Fruit fly (Drosophila melanogaster): ENCODE measurements around the gene Ip259.

The Ip259 gene

DNA sequence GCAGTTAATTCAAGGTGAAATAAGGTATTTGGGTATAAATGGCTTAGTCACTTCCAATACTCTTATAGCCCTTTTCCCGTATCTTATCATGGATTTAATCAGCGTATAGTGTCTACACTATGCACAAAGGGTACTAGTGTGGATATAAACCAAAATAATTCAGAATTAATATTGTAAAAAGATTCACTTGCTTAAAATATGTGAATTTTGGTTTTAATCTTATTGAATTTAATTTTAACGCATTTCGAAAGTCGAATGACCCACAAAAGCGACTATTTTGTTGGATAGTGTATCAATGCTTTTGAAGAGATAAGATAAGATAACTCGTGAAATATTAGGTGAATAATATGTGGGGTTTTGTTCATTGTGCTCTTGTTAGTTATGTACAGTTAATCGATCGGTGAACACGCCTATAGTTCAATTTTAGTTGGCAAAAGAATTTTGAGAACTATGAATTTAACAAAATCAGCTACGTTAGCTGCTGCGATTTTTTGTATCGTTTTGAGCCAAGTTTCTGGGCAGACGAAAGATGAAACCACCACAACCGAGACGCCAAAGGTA lies 26.2 kb upstream of the Ip259 start, which contains the start of gene CG5096 (continued):
- TF ChIP-seq CG11695 (GFP tag; IDR thresholded peaks at IDR 0.05): peak; percentile 93
- TF ChIP-seq Dbx (GFP tag; IDR thresholded peaks at IDR 0.05): peak; percentile 94
- peak; percentile 72 for TF ChIP-seq gsb-n (tag; optimal IDR thresholded peaks at IDR 0.05)
- TF ChIP-seq Bdp1 (GFP tag; optimal IDR thresholded peaks at IDR 0.05): no peak
- TF ChIP-seq jigr1 (GFP tag; IDR thresholded peaks at IDR 0.05): 0 out of 3 replicates have a peak, but pooled peaks have one; percentile 47
- peak; percentile 41 for TF ChIP-seq CG7928 (GFP tag; optimal IDR thresholded peaks at IDR 0.05)
- TF ChIP-seq CG3407 (GFP tag; optimal IDR thresholded peaks at IDR 0.05): peak; percentile 49
- peak; percentile 51 for TF ChIP-seq Ets65A (GFP tag)
- peak; percentile 88 for TF ChIP-seq E2f1 (GFP tag; IDR thresholded peaks at IDR 0.05)
- peak; percentile 90 for TF ChIP-seq dysf (GFP tag; IDR thresholded peaks at IDR 0.05)
- TF ChIP-seq zen2 (GFP tag; IDR thresholded peaks at IDR 0.05; ENCODE audit: partially characterized antibody): no peak
- peak; percentile 62 for TF ChIP-seq CG4328 (GFP tag; optimal IDR thresholded peaks at IDR 0.05)
- peak; percentile 97 for TF ChIP-seq grn (GFP tag; optimal IDR thresholded peaks at IDR 0.05)
- TF ChIP-seq ara (GFP tag; IDR thresholded peaks at IDR 0.05): peak; percentile 79
- TF ChIP-seq CG8924 (tag; optimal IDR thresholded peaks at IDR 0.05): peak; percentile 94
- peak; percentile 23 for TF ChIP-seq gcm2 (GFP tag; optimal IDR thresholded peaks at IDR 0.05)
- peak; percentile 74 for TF ChIP-seq CG1529 (GFP tag; optimal IDR thresholded peaks at IDR 0.05)
- peak; percentile 45; the same call in 1 of the 2 replicates for TF ChIP-seq Drgx (GFP tag; IDR thresholded peaks at IDR 0.05)
- peak; percentile 52; the same call in 1 of the 2 replicates for TF ChIP-seq Poxn (GFP tag; IDR thresholded peaks at IDR 0.05)
- no peak for TF ChIP-seq CG43689 (GFP tag; IDR thresholded peaks at IDR 0.05)
- peak; percentile 46 for TF ChIP-seq CG30020 (tag; optimal IDR thresholded peaks at IDR 0.05)
- peak; percentile 52 for TF ChIP-seq NK7.1 (GFP tag; optimal IDR thresholded peaks at IDR 0.05)
- peak; percentile 67 for TF ChIP-seq kah (GFP tag; optimal IDR thresholded peaks at IDR 0.05)
- peak; percentile 70 for TF ChIP-seq CG1024 (GFP tag; IDR thresholded peaks at IDR 0.05)
- TF ChIP-seq bbx (GFP tag; IDR thresholded peaks at IDR 0.05; ENCODE audit: partially characterized antibody): no peak
- TF ChIP-seq slbo (GFP tag; IDR thresholded peaks at IDR 0.05): peak; percentile 91
- TF ChIP-seq lov (optimal IDR thresholded peaks at IDR 0.05): no peak
- TF ChIP-seq lov (GFP tag; IDR thresholded peaks at IDR 0.05): peak; percentile 67; the same call in 1 of the 3 replicates
- TF ChIP-seq CG4730 (GFP tag; IDR thresholded peaks at IDR 0.05): peak; percentile 80
- no peak for TF ChIP-seq oc (tag; optimal IDR thresholded peaks at IDR 0.05)
- TF ChIP-seq CG10147 (GFP tag; optimal IDR thresholded peaks at IDR 0.05): peak; percentile 85
- TF ChIP-seq pan (optimal IDR thresholded peaks at IDR 0.05): no peak
- peak in 1 of 2 experiments; percentile 91 for TF ChIP-seq pan (GFP tag; optimal IDR thresholded peaks at IDR 0.05 in 1 of 2, IDR thresholded peaks at IDR 0.05 in 1 of 2)
- TF ChIP-seq yki (optimal IDR thresholded peaks at IDR 0.05): no peak
- peak; percentile 61 for TF ChIP-seq sqz (GFP tag; optimal IDR thresholded peaks at IDR 0.05)
- peak; percentile 86 for TF ChIP-seq lmd (GFP tag; IDR thresholded peaks at IDR 0.05)
- TF ChIP-seq CG9215 (GFP tag; IDR thresholded peaks at IDR 0.05): no peak; the same call in none of the 2 replicates
- TF ChIP-seq Mrtf (GFP tag; IDR thresholded peaks at IDR 0.05): no peak; the same call in 2 of the 3 replicates
- no peak for TF ChIP-seq CG15479 (GFP tag; optimal IDR thresholded peaks at IDR 0.05)
- TF ChIP-seq cg (GFP tag; optimal IDR thresholded peaks at IDR 0.05): no peak
- peak; percentile 67 for TF ChIP-seq CG10654 (GFP tag; optimal IDR thresholded peaks at IDR 0.05)
- peak; percentile 83 for TF ChIP-seq CG11085 (GFP tag; IDR thresholded peaks at IDR 0.05)
- peak; percentile 55; the same call in 1 of the 2 replicates for TF ChIP-seq Lim3 (GFP tag; IDR thresholded peaks at IDR 0.05)
- TF ChIP-seq wdn (GFP tag; IDR thresholded peaks at IDR 0.05): peak; percentile 79
- peak; percentile 89 for TF ChIP-seq CG32532 (GFP tag; IDR thresholded peaks at IDR 0.05)
- no peak for TF ChIP-seq Abd-B (GFP tag; optimal IDR thresholded peaks at IDR 0.05)
- peak; percentile 71 for TF ChIP-seq pnt (GFP tag; optimal IDR thresholded peaks at IDR 0.05)
- TF ChIP-seq Awh (GFP tag; IDR thresholded peaks at IDR 0.05): peak; percentile 89
- TF ChIP-seq CTCF (GFP tag; optimal IDR thresholded peaks at IDR 0.05): peak; percentile 7
- TF ChIP-seq hbn (GFP tag; IDR thresholded peaks at IDR 0.05; ENCODE audit: partially characterized antibody): no peak
- TF ChIP-seq Asciz (GFP tag; optimal IDR thresholded peaks at IDR 0.05): peak; percentile 87
- TF ChIP-seq tll (GFP tag; optimal IDR thresholded peaks at IDR 0.05): no peak
